Fruit fly (Drosophila melanogaster): Measurements from ENCODE around the gene CG1637.

Gene CG1637

dm6 chrX:10906222-10906866 lies 28.7 kb upstream of the CG1637 start (continued):
- TF ChIP-seq Bgb (GFP tag; IDR thresholded peaks at IDR 0.05; ENCODE audit: partially characterized antibody) (peak; percentile 49; the same call in 1 of the 2 replicates), knrl (GFP tag; IDR thresholded peaks at IDR 0.05; ENCODE audit: partially characterized antibody) (no peak), Spps (tag; optimal IDR thresholded peaks at IDR 0.05) (no peak), CG7839 (tag; optimal IDR thresholded peaks at IDR 0.05) (no peak), eyg (GFP tag; optimal IDR thresholded peaks at IDR 0.05) (no peak), HLH54F (GFP tag; optimal IDR thresholded peaks at IDR 0.05) (no peak), CG4404 (GFP tag; IDR thresholded peaks at IDR 0.05) (no peak), CG7745 (tag; optimal IDR thresholded peaks at IDR 0.05) (no peak), CG10267 (tag; optimal IDR thresholded peaks at IDR 0.05) (no peak), gsb (GFP tag; IDR thresholded peaks at IDR 0.05) (no peak), H2.0 (GFP tag; IDR thresholded peaks at IDR 0.05) (no peak), D19A (tag; optimal IDR thresholded peaks at IDR 0.05) (no peak), CG15696 (tag; optimal IDR thresholded peaks at IDR 0.05) (no peak), Hr39 (optimal IDR thresholded peaks at IDR 0.05) (no peak)

dm6 chrX:10905467-10905866 lies 27.8 kb upstream of the CG1637 start, which contains the start of gene CG43901:
Gene CG43901, plus strand, starts transcription at chrX:10905767.
- peak; percentile 47 for TF ChIP-seq sens (GFP tag)
- TF ChIP-seq CG30020 (tag; optimal IDR thresholded peaks at IDR 0.05) = no peak
- TF ChIP-seq sqz (GFP tag; optimal IDR thresholded peaks at IDR 0.05) = peak; percentile 30

- TF ChIP-seq Doc2 (GFP tag; IDR thresholded peaks at IDR 0.05) (no peak), nau (GFP tag; optimal IDR thresholded peaks at IDR 0.05) (no peak), Dfd (GFP tag; optimal IDR thresholded peaks at IDR 0.05) (no peak), NC2α (GFP tag; optimal IDR thresholded peaks at IDR 0.05) (peak; percentile 24), CG15514 (GFP tag; optimal IDR thresholded peaks at IDR 0.05) (peak; percentile 18), pnt (GFP tag; optimal IDR thresholded peaks at IDR 0.05) (peak; percentile 45), CG4854 (GFP tag; optimal IDR thresholded peaks at IDR 0.05) (peak; percentile 15), CG32532 (GFP tag; IDR thresholded peaks at IDR 0.05) (no peak; the same call in 1 of the 2 replicates), CG10979 (tag; optimal IDR thresholded peaks at IDR 0.05) (peak; percentile 83), CG1024 (GFP tag; IDR thresholded peaks at IDR 0.05) (0 out of 2 replicates have a peak, but pooled peaks have one; percentile 31), org-1 (GFP tag; optimal IDR thresholded peaks at IDR 0.05) (peak; percentile 57), zen (tag; optimal IDR thresholded peaks at IDR 0.05) (peak; percentile 60), CG2116 (GFP tag; optimal IDR thresholded peaks at IDR 0.05) (peak; percentile 13), CG10274 (GFP tag; optimal IDR thresholded peaks at IDR 0.05) (peak; percentile 28), lmd (GFP tag; IDR thresholded peaks at IDR 0.05) (peak; percentile 68), CkIIα-i1 (GFP tag; IDR thresholded peaks at IDR 0.05) (no peak), ems (GFP tag; optimal IDR thresholded peaks at IDR 0.05) (peak; percentile 53), CG2199 (GFP tag; IDR thresholded peaks at IDR 0.05) (0 out of 3 replicates have a peak, but pooled peaks have one; percentile 21), kni (GFP tag; optimal IDR thresholded peaks at IDR 0.05) (no peak), CG11696 (GFP tag; IDR thresholded peaks at IDR 0.05) (0 out of 2 replicates have a peak, but pooled peaks have one; percentile 28), D19A (tag; optimal IDR thresholded peaks at IDR 0.05) (peak; percentile 64), fd3F (GFP tag; optimal IDR thresholded peaks at IDR 0.05) (peak; percentile 16), zfh1 (GFP tag; IDR thresholded peaks at IDR 0.05) (0 out of 3 replicates have a peak, but pooled peaks have one; percentile 47), ERR (GFP tag; optimal IDR thresholded peaks at IDR 0.05) (no peak), CG10321 (GFP tag; IDR thresholded peaks at IDR 0.05) (no peak), CG16863 (GFP tag; optimal IDR thresholded peaks at IDR 0.05) (peak; percentile 58), CG7271 (tag; optimal IDR thresholded peaks at IDR 0.05) (no peak), CG6854 (GFP tag; optimal IDR thresholded peaks at IDR 0.05) (peak; percentile 30), Myb (GFP tag; optimal IDR thresholded peaks at IDR 0.05) (no peak), Drgx (GFP tag; IDR thresholded peaks at IDR 0.05) (no peak), wor (GFP tag; IDR thresholded peaks at IDR 0.05) (peak; percentile 58), onecut (GFP tag; IDR thresholded peaks at IDR 0.05) (peak; percentile 20; the same call in 1 of the 2 replicates)
Measured at dm6 chrX:10905047-10905446, 27.4 kb upstream of the CG1637 start.

Measured in whole organism, embryonic.